Worm (Caenorhabditis elegans) whole organism, mixed stage, embryonic: Measurements from ENCODE around the gene sma-2.
A peak's percentile ranks its signal among the peaks of the same experiment; 100 is the strongest.

Experiments
- M03D4.4 ChIP-seq: sonication (generic microtip); optimal IDR thresholded peaks from 2 replicates; lab custom pipeline; 2017; ENCODE audit warnings: mild to moderate bottlenecking, missing genetic modification characterization, missing compliant biosample characterization
- bed-3 ChIP-seq: fragments of 200-800 bp; sonication (Bioruptor generic); optimal IDR thresholded peaks from 3 replicates; lab custom pipeline; 2018; ENCODE audit warnings: mild to moderate bottlenecking, missing genetic modification characterization, moderate library complexity, missing compliant biosample characterization
- blmp-1 ChIP-seq: fragments of 150-350 bp; optimal IDR thresholded peaks from 2 replicates; lab custom pipeline; 2014; ENCODE audit warnings: missing biosample characterization, missing genetic modification characterization
- ceh-39 ChIP-seq: fragments of 150-350 bp; optimal IDR thresholded peaks from 2 replicates; lab custom pipeline; 2014; ENCODE audit warnings: missing biosample characterization, missing genetic modification characterization
- ceh-43 ChIP-seq: fragments of 200-800 bp; sonication (Bioruptor generic); optimal IDR thresholded peaks from 2 replicates; lab custom pipeline; 2018; ENCODE audit warnings: mild to moderate bottlenecking, missing genetic modification characterization, moderate library complexity, missing compliant biosample characterization
- ceh-83 ChIP-seq: fragments of 200-800 bp; sonication (Bioruptor generic); optimal IDR thresholded peaks from 2 replicates; lab custom pipeline; 2018; ENCODE audit warnings: mild to moderate bottlenecking, missing genetic modification characterization, missing compliant biosample characterization
- ces-1 ChIP-seq: fragments of 150-350 bp; optimal IDR thresholded peaks from 2 replicates; lab custom pipeline; 2014; ENCODE audit warnings: missing biosample characterization, missing genetic modification reagents, missing genetic modification characterization
- cnd-1 ChIP-seq: fragments of 200-800 bp; sonication (Bioruptor generic); optimal IDR thresholded peaks from 2 replicates; lab custom pipeline; 2018; ENCODE audit warnings: mild to moderate bottlenecking, missing genetic modification characterization, missing compliant biosample characterization
- drap-1 ChIP-seq: fragments of 200-800 bp; sonication (Bioruptor generic); optimal IDR thresholded peaks from 3 replicates; lab custom pipeline; 2018; ENCODE audit warnings: mild to moderate bottlenecking, missing genetic modification characterization, missing compliant biosample characterization
- elt-1 ChIP-seq: sonication (generic microtip); optimal IDR thresholded peaks from 2 replicates; lab custom pipeline; 2017; ENCODE audit warnings: missing genetic modification characterization, mild to moderate bottlenecking, missing compliant biosample characterization, antibody characterized with exemption, moderate library complexity, borderline replicate concordance; ENCODE audit not compliant: insufficient read depth
- flh-1 ChIP-seq: fragments of 200-800 bp; sonication (Bioruptor generic); optimal IDR thresholded peaks from 2 replicates; lab custom pipeline; 2018; ENCODE audit warnings: mild to moderate bottlenecking, missing genetic modification characterization, moderate library complexity, missing compliant biosample characterization
- ham-2 ChIP-seq: fragments of 200-800 bp; sonication (Bioruptor generic); optimal IDR thresholded peaks from 2 replicates; lab custom pipeline; 2018; ENCODE audit warnings: mild to moderate bottlenecking, missing genetic modification characterization, missing compliant biosample characterization
- hlh-1 ChIP-seq: fragments of 150-350 bp; optimal IDR thresholded peaks from 2 replicates; lab custom pipeline; 2014; ENCODE audit warnings: missing biosample characterization, missing genetic modification reagents, missing genetic modification characterization
- lin-13 ChIP-seq: fragments of 150-350 bp; optimal IDR thresholded peaks from 2 replicates; lab custom pipeline; 2014; ENCODE audit warnings: missing biosample characterization, missing genetic modification characterization
- lsy-2 ChIP-seq: fragments of 150-350 bp; optimal IDR thresholded peaks from 2 replicates; lab custom pipeline; 2014; ENCODE audit warnings: missing biosample characterization, missing genetic modification characterization
- mab-5 ChIP-seq: fragments of 150-350 bp; optimal IDR thresholded peaks from 2 replicates; lab custom pipeline; 2014; ENCODE audit warnings: missing biosample characterization, missing genetic modification characterization
- mep-1 ChIP-seq: fragments of 150-350 bp; optimal IDR thresholded peaks from 2 replicates; lab custom pipeline; 2017; ENCODE audit warnings: missing biosample characterization, missing genetic modification reagents, missing genetic modification characterization, inconsistent platforms
- mls-2 ChIP-seq: sonication (generic microtip); optimal IDR thresholded peaks from 2 replicates; lab custom pipeline; 2016; ENCODE audit warnings: mild to moderate bottlenecking, missing genetic modification characterization, moderate library complexity, missing compliant biosample characterization
- nhr-12 ChIP-seq: fragments of 150-350 bp; optimal IDR thresholded peaks from 2 replicates; lab custom pipeline; 2014; ENCODE audit warnings: missing biosample characterization, missing genetic modification characterization
- nhr-2 ChIP-seq: fragments of 150-350 bp; optimal IDR thresholded peaks from 2 replicates; lab custom pipeline; 2014; ENCODE audit warnings: missing biosample characterization, missing genetic modification characterization
- nhr-28 ChIP-seq: fragments of 150-350 bp; optimal IDR thresholded peaks from 2 replicates; lab custom pipeline; 2014; ENCODE audit warnings: missing biosample characterization, missing genetic modification characterization
- nhr-76 ChIP-seq: sonication (generic microtip); optimal IDR thresholded peaks from 2 replicates; lab custom pipeline; 2017; ENCODE audit warnings: missing biosample characterization, missing genetic modification characterization
- pha-4 ChIP-seq: fragments of 150-350 bp; optimal IDR thresholded peaks from 2 replicates; lab custom pipeline; 2018; ENCODE audit warnings: missing biosample characterization, missing genetic modification reagents, missing genetic modification characterization
- sem-2 ChIP-seq: fragments of 200-800 bp; sonication (Bioruptor generic); optimal IDR thresholded peaks from 2 replicates; lab custom pipeline; 2018; ENCODE audit warnings: mild to moderate bottlenecking, missing genetic modification characterization, missing compliant biosample characterization
- snpc-4 ChIP-seq: fragments of 150-350 bp; optimal IDR thresholded peaks from 2 replicates; lab custom pipeline; 2014; ENCODE audit warnings: missing biosample characterization, missing genetic modification characterization
- sptf-1 ChIP-seq: sonication (generic microtip); optimal IDR thresholded peaks from 2 replicates; lab custom pipeline; 2017; ENCODE audit warnings: mild to moderate bottlenecking, missing genetic modification characterization, moderate library complexity, missing compliant biosample characterization
- tbx-8 ChIP-seq: fragments of 200-800 bp; sonication (Bioruptor generic); optimal IDR thresholded peaks from 2 replicates; lab custom pipeline; 2018; ENCODE audit warnings: mild to moderate bottlenecking, missing genetic modification characterization, moderate library complexity, missing compliant biosample characterization
- unc-39 ChIP-seq: fragments of 150-350 bp; optimal IDR thresholded peaks from 2 replicates; lab custom pipeline; 2014; ENCODE audit warnings: missing biosample characterization, missing genetic modification characterization
- zip-8 ChIP-seq: fragments of 150-350 bp; optimal IDR thresholded peaks from 2 replicates; lab custom pipeline; 2014; ENCODE audit warnings: missing biosample characterization, missing genetic modification characterization
- ztf-11 ChIP-seq: fragments of 150-350 bp; optimal IDR thresholded peaks from 2 replicates; lab custom pipeline; 2014; ENCODE audit warnings: missing biosample characterization, missing genetic modification characterization

The sma-2 gene

ce11 chrIII:8769253-8769652 is 19.8 kb downstream of the sma-2 start, which contains the start of gene K02D10.1:
TSS of gene K02D10.1 (plus strand) at chrIII:8769536.
- TF ChIP-seq hlh-1 (peak; percentile 34), zip-8 (no peak)

DNA sequence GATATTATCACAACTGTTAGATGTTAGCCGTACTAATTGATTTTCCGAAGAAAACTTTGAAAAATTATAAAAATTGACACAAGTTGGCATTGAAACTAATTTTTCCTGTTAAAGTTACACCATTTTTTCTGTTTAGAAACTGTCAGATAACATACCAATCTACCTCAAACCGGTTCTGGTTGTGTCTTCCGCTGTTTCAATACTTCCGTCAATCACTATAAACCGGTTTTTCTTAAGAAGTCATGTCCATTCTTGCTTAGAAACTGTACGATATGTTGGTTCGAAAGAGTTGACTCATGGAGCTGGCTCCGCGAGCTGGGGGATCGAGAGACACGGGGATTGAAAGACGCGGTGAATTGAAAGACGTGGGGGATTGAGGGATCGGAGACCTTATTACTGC is 20.8 kb downstream of the sma-2 start:
- TF ChIP-seq ceh-39 (tag; lab: Kevin White, UChicago) = no peak
- no peak for TF ChIP-seq ceh-43
- no peak for TF ChIP-seq snpc-4 (tag; lab: Kevin White, UChicago)
- TF ChIP-seq M03D4.4 (tag; lab: Kevin White, UChicago) = no peak
- no peak for TF ChIP-seq elt-1
- TF ChIP-seq ztf-11 (tag; lab: Kevin White, UChicago) = no peak
- TF ChIP-seq ham-2 (GFP tag; lab: Kevin White, UChicago) = no peak
- TF ChIP-seq tbx-8 (GFP tag; lab: Kevin White, UChicago) = no peak
- no peak for TF ChIP-seq ceh-83
- TF ChIP-seq nhr-28 (tag; lab: Kevin White, UChicago) = no peak

ce11 chrIII:8771162-8771561 is 21.7 kb downstream of the sma-2 start, which contains the start of gene K02D10.2:
TSS of gene K02D10.2 (minus strand) at chrIII:8771262.
- TF ChIP-seq mls-2 (tag; lab: Kevin White, UChicago) (no peak), hlh-1 (no peak), mep-1 (no peak), sem-2 (GFP tag; lab: Kevin White, UChicago) (no peak), lin-13 (tag; lab: Kevin White, UChicago) (no peak), cnd-1 (tag; lab: Kevin White, UChicago) (no peak), nhr-76 (tag; lab: Kevin White, UChicago) (no peak), sptf-1 (tag; lab: Kevin White, UChicago) (no peak), ztf-11 (tag; lab: Kevin White, UChicago) (no peak), nhr-2 (tag; lab: Kevin White, UChicago) (no peak), nhr-12 (no peak), ceh-43 (no peak), tbx-8 (GFP tag; lab: Kevin White, UChicago) (no peak), lsy-2 (tag; lab: Kevin White, UChicago) (no peak), ham-2 (GFP tag; lab: Kevin White, UChicago) (no peak), ces-1 (no peak), flh-1 (GFP tag; lab: Kevin White, UChicago) (no peak), ceh-39 (tag; lab: Kevin White, UChicago) (no peak), M03D4.4 (tag; lab: Kevin White, UChicago) (no peak)

DNA sequence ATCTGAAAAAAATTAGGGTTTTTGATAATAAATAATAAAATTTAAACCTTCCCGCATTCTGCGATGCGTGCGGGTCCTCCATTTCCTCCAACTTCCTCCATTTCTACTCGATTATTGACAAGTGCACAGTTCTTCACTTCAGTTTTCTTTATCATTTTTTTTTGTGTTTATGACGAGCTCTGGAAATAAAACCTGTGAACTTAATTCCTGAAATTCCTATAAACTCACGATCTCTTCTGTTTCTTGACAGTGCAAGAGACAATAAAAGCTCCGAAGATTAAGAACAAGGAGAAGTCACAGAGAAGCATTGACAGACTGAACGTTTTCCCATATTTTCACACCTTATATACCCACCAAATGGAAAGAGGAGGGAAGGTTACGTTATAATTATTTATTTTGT is 22.4 kb downstream of the sma-2 start, which contains the start of gene K02D10.3:
TSS of gene K02D10.3 (minus strand) at position 101 of the 400 bp plus-strand sequence.
- no peak for TF ChIP-seq ceh-83
- TF ChIP-seq bed-3 (GFP tag; lab: Kevin White, UChicago) = no peak
- TF ChIP-seq M03D4.4 (tag; lab: Kevin White, UChicago) = no peak
- no peak for TF ChIP-seq pha-4 (tag; lab: Kevin White, UChicago)
- no peak for TF ChIP-seq mls-2 (tag; lab: Kevin White, UChicago)
- TF ChIP-seq sem-2 (GFP tag; lab: Kevin White, UChicago) = no peak
- no peak for TF ChIP-seq nhr-12

ce11 chrIII:8772428-8773027 is 23.0 kb downstream of the sma-2 start:
- TF ChIP-seq lsy-2 (tag; lab: Kevin White, UChicago) (no peak), zip-8 (no peak), nhr-2 (tag; lab: Kevin White, UChicago) (no peak), mab-5 (no peak), sptf-1 (tag; lab: Kevin White, UChicago) (no peak), M03D4.4 (tag; lab: Kevin White, UChicago) (no peak), ceh-43 (no peak), blmp-1 (tag; lab: Kevin White, UChicago) (peak; percentile 21), nhr-76 (tag; lab: Kevin White, UChicago) (no peak)

ce11 chrIII:8773375-8773774 is 23.9 kb downstream of the sma-2 start:
- TF ChIP-seq elt-1 (no peak), nhr-2 (tag; lab: Kevin White, UChicago) (no peak), ham-2 (GFP tag; lab: Kevin White, UChicago) (no peak), drap-1 (GFP tag; lab: Kevin White, UChicago) (no peak), pha-4 (tag; lab: Kevin White, UChicago) (no peak), M03D4.4 (tag; lab: Kevin White, UChicago) (no peak), zip-8 (no peak), lsy-2 (tag; lab: Kevin White, UChicago) (no peak), mab-5 (no peak), unc-39 (no peak), flh-1 (GFP tag; lab: Kevin White, UChicago) (no peak), ceh-83 (no peak)
